Fruit fly (Drosophila melanogaster): ENCODE results near the gene Gyc89Da.

Gene Gyc89Da

DNA sequence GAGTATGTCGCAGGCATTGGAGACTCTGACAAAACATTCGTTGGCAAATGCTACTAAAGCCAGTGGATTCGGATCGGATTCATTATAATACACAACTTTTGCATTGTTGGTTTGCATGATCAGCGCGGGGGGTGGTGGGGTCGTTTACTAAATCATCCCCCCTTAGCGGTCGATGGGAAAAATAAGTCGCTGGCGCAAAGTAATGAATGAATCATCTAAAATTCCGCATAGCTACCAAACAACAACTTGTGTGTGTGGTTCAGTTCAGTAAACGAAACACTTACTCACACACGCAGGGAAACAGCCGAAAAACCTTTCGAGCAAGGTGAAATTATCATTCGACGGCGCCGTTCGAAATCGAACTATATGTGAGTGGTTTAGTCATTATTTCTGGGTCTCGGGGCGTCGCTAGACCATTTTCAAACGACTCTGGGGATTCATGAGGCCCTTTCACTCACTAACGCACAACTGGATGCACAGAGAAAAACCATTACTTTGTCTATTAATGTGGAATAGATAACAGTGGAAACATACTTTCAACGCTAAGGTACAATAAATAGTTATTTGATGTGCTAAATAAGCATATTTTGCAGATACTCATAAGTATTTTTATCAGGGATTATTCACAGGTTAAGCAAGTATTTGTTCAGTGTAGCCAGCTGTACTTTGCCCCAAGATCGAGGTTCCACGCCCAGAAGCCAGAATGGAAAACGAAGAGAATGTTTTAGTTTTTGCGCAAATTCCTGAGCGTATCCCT, 23.8 kb upstream of the Gyc89Da start:
- TF ChIP-seq rgr (GFP tag; optimal IDR thresholded peaks at IDR 0.05) (peak; percentile 31), dl (GFP tag; optimal IDR thresholded peaks at IDR 0.05; ENCODE audit: insufficient read depth in 1 of 2, partially characterized antibody in 2 of 2) (no peak), sv (GFP tag; optimal IDR thresholded peaks at IDR 0.05) (peak; percentile 40), Hnf4 (GFP tag; optimal IDR thresholded peaks at IDR 0.05) (peak; percentile 49), OdsH (GFP tag; optimal IDR thresholded peaks at IDR 0.05) (no peak), Abd-B (GFP tag; optimal IDR thresholded peaks at IDR 0.05) (no peak)

DNA sequence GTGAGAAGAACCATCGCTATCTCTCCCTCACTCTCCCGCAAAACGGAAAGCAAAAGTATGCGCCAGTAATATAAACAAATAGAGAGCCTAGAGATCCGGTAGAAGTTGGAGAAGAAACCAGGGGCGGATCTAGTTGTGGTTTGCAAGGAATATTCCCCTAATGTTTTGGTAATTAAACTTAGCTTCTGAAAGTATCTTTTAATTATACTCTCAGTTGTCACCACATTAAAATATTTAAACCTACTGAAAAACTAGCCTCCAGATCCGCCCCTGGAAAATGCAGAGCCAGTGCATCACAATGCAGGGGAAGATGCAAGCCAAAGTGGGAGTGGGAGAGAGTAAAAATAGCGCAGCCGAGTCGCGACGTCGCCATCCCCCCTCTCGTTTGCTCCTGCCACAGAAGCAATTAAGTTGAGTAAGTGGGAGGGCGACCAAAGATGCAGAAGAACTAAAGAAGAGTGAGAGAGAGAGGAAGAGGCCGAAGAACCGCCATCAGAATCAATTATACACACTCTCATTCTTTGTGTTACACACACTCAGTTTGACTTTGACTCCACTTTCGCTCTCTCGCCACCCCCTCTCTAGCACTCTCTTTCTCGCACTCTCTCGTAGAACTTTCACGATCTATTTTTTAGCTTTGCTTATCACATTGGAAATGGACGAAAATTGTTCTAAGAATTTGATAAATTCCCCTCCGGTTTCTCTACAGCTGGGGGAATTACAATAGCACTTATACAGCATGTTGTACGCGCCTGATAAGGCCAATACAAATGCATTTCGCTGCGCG, 23.0 kb upstream of the Gyc89Da start:
- peak; percentile 93 for TF ChIP-seq h (GFP tag; optimal IDR thresholded peaks at IDR 0.05)
- no peak for TF ChIP-seq Dfd (GFP tag; optimal IDR thresholded peaks at IDR 0.05)
- TF ChIP-seq CG32264 (GFP tag; optimal IDR thresholded peaks at IDR 0.05) = peak; percentile 68
- peak in 1 of 2 experiments; percentile 94 for TF ChIP-seq foxo (GFP tag; optimal IDR thresholded peaks at IDR 0.05)
- TF ChIP-seq N (GFP tag; optimal IDR thresholded peaks at IDR 0.05) = no peak
- peak; percentile 88 for TF ChIP-seq fru (GFP tag; optimal IDR thresholded peaks at IDR 0.05)
- peak; percentile 84 for TF ChIP-seq br (GFP tag; optimal IDR thresholded peaks at IDR 0.05)
- TF ChIP-seq usp (GFP tag; optimal IDR thresholded peaks at IDR 0.05) = no peak
- peak; percentile 55 for TF ChIP-seq Mio (GFP tag; optimal IDR thresholded peaks at IDR 0.05)
- TF ChIP-seq psq (GFP tag; optimal IDR thresholded peaks at IDR 0.05) = peak; percentile 77
- TF ChIP-seq Rel (GFP tag; optimal IDR thresholded peaks at IDR 0.05) = no peak
- peak; percentile 100 for TF ChIP-seq Rel (tag; optimal IDR thresholded peaks at IDR 0.05)
- TF ChIP-seq dsf (GFP tag; optimal IDR thresholded peaks at IDR 0.05; ENCODE audit: borderline replicate concordance) = no peak
- TF ChIP-seq tai (GFP tag; optimal IDR thresholded peaks at IDR 0.05) = no peak
- TF ChIP-seq Hnf4 (GFP tag; optimal IDR thresholded peaks at IDR 0.05) = peak; percentile 81
- no peak for TF ChIP-seq CrebA (GFP tag; optimal IDR thresholded peaks at IDR 0.05; ENCODE audit: borderline replicate concordance)
- TF ChIP-seq OdsH (GFP tag; optimal IDR thresholded peaks at IDR 0.05) = peak; percentile 82
- TF ChIP-seq Vsx2 (GFP tag; optimal IDR thresholded peaks at IDR 0.05; ENCODE audit: partially characterized antibody) = peak; percentile 46
- peak; percentile 88 for TF ChIP-seq rgr (GFP tag; optimal IDR thresholded peaks at IDR 0.05)
- TF ChIP-seq Abd-B (GFP tag; optimal IDR thresholded peaks at IDR 0.05) = no peak
- peak; percentile 64 for TF ChIP-seq Sp1 (GFP tag; optimal IDR thresholded peaks at IDR 0.05)
- TF ChIP-seq Hr78 (GFP tag; optimal IDR thresholded peaks at IDR 0.05) = no peak
- TF ChIP-seq Jra (GFP tag; optimal IDR thresholded peaks at IDR 0.05) = peak; percentile 32
- peak in 1 of 2 experiments; percentile 53 for TF ChIP-seq dl (GFP tag; optimal IDR thresholded peaks at IDR 0.05; ENCODE audit: insufficient read depth in 1 of 2, partially characterized antibody in 2 of 2)
- peak; percentile 52 for TF ChIP-seq CG9705 (GFP tag; optimal IDR thresholded peaks at IDR 0.05)
- peak; percentile 70 for TF ChIP-seq woc (GFP tag; optimal IDR thresholded peaks at IDR 0.05)
- no peak for TF ChIP-seq brk (GFP tag; optimal IDR thresholded peaks at IDR 0.05)
- TF ChIP-seq jim (GFP tag; optimal IDR thresholded peaks at IDR 0.05) = no peak
- TF ChIP-seq sage (GFP tag; optimal IDR thresholded peaks at IDR 0.05) = peak; percentile 42
- no peak for TF ChIP-seq pan (optimal IDR thresholded peaks at IDR 0.05)
- peak; percentile 71 for TF ChIP-seq Hr83 (GFP tag; optimal IDR thresholded peaks at IDR 0.05; ENCODE audit: poor library complexity, severe bottlenecking)
- TF ChIP-seq dmrt93B (GFP tag; optimal IDR thresholded peaks at IDR 0.05) = no peak
- TF ChIP-seq GATAd (GFP tag; optimal IDR thresholded peaks at IDR 0.05) = peak; percentile 59
- peak; percentile 48 for TF ChIP-seq Dif (GFP tag; optimal IDR thresholded peaks at IDR 0.05; ENCODE audit: partially characterized antibody)
- peak; percentile 47 for TF ChIP-seq sv (GFP tag; optimal IDR thresholded peaks at IDR 0.05)
- TF ChIP-seq ey (GFP tag; optimal IDR thresholded peaks at IDR 0.05) = peak; percentile 91
- peak; percentile 88 for TF ChIP-seq HLH106 (tag; optimal IDR thresholded peaks at IDR 0.05)
